Fruit fly (Drosophila melanogaster): ENCODE results near the gene Pcp.

The Pcp gene

DNA sequence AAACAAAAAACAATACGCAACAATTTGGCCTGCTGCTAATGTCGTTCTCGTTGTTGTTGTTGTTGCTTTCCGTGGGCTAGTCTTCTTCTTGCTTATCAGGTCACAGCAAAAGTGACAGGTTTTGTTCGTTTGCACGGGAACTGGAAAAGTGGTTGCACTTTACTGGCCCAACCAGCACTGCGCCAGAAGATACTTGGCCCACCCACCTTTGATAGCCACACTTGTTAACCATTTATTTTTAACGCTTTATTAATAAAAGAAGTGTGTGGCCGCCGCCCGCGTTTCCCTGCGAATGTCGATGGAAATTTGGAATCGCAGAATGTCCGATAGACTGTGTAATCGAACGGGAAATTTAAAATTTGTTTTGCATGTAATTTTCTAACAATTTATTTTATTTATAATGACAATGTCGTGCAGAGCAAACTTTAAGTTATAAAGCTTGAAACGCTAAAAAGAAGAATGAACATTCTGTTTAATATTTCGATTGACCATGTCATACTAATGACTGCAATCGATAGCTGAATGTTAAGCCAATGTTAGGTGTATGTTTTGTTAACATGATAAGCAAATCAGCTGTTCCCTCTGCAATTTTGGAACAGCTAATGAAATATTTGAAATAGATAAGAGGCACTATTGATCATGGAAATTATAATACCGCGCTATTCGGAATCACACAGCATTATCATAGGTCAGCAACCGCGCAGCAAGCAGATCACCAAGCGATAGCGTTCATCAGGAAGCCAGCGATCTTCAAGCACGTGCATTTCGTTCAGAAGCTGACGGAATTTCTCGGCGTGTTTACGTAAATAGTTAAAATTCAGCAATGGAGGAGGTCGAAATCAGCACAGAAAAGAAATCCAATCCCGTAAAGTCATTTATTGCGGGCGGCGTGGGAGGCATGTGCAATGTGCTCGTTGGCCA is 5.8 kb downstream of the Pcp start, which contains the start of the genes CG31908 and MME1 (continued):
- no peak for TF ChIP-seq CG4404 (GFP tag; IDR thresholded peaks at IDR 0.05)
- no peak for TF ChIP-seq onecut (GFP tag; IDR thresholded peaks at IDR 0.05)
- TF ChIP-seq grau (tag; optimal IDR thresholded peaks at IDR 0.05) = no peak
- no peak for TF ChIP-seq stc (GFP tag; IDR thresholded peaks at IDR 0.05)
- TF ChIP-seq zfh2 (GFP tag; optimal IDR thresholded peaks at IDR 0.05) = peak; percentile 68
- TF ChIP-seq Atf-2 (GFP tag; optimal IDR thresholded peaks at IDR 0.05) = no peak
- peak; percentile 36 for TF ChIP-seq CG30403 (GFP tag; optimal IDR thresholded peaks at IDR 0.05)
- TF ChIP-seq CG34422 (GFP tag; IDR thresholded peaks at IDR 0.05) = peak; percentile 69; the same call in 2 of the 3 replicates
- TF ChIP-seq Dbx (GFP tag; IDR thresholded peaks at IDR 0.05) = 0 out of 3 replicates have a peak, but pooled peaks have one; percentile 38
- no peak for TF ChIP-seq MTF-1 (GFP tag; optimal IDR thresholded peaks at IDR 0.05; ENCODE audit: borderline replicate concordance)
- TF ChIP-seq Mes4 (GFP tag; optimal IDR thresholded peaks at IDR 0.05) = no peak
- TF ChIP-seq CG33213 (GFP tag; optimal IDR thresholded peaks at IDR 0.05) = peak; percentile 4
- no peak for TF ChIP-seq vfl (GFP tag; optimal IDR thresholded peaks at IDR 0.05)
- TF ChIP-seq nerfin-1 (tag; optimal IDR thresholded peaks at IDR 0.05) = peak; percentile 53
- TF ChIP-seq CG4730 (GFP tag; IDR thresholded peaks at IDR 0.05) = no peak
- no peak for TF ChIP-seq jumu (GFP tag; optimal IDR thresholded peaks at IDR 0.05)
- peak; percentile 91 for TF ChIP-seq nerfin-2 (GFP tag; IDR thresholded peaks at IDR 0.05; ENCODE audit: partially characterized antibody)
- TF ChIP-seq NC2α (GFP tag; optimal IDR thresholded peaks at IDR 0.05) = no peak
- TF ChIP-seq Sox102F (GFP tag; optimal IDR thresholded peaks at IDR 0.05) = no peak
- TF ChIP-seq CG15601 (tag; optimal IDR thresholded peaks at IDR 0.05) = no peak
- TF ChIP-seq HLH54F (GFP tag; optimal IDR thresholded peaks at IDR 0.05) = peak; percentile 36
- no peak; the same call in 2 of the 3 replicates for TF ChIP-seq tgo (GFP tag; IDR thresholded peaks at IDR 0.05)
- TF ChIP-seq hbn (GFP tag; IDR thresholded peaks at IDR 0.05; ENCODE audit: partially characterized antibody) = peak; percentile 65
- no peak for TF ChIP-seq CG9876 (GFP tag; optimal IDR thresholded peaks at IDR 0.05)
- no peak for TF ChIP-seq yki (optimal IDR thresholded peaks at IDR 0.05)
- TF ChIP-seq CG15073 (GFP tag; optimal IDR thresholded peaks at IDR 0.05) = no peak
- peak; percentile 31 for TF ChIP-seq Myb (GFP tag; optimal IDR thresholded peaks at IDR 0.05)
- TF ChIP-seq CG13424 (tag; optimal IDR thresholded peaks at IDR 0.05) = no peak
- TF ChIP-seq Trl (optimal IDR thresholded peaks at IDR 0.05) = no peak
- TF ChIP-seq Trl (GFP tag; optimal IDR thresholded peaks at IDR 0.05) = peak; percentile 25
- no peak for TF ChIP-seq sc (optimal IDR thresholded peaks at IDR 0.05)
- no peak for TF ChIP-seq sc (GFP tag; optimal IDR thresholded peaks at IDR 0.05)
- TF ChIP-seq CG14667 (GFP tag; IDR thresholded peaks at IDR 0.05) = no peak
- TF ChIP-seq CG11456 (GFP tag; IDR thresholded peaks at IDR 0.05) = no peak
- peak; percentile 71 for TF ChIP-seq Ets97D (GFP tag; optimal IDR thresholded peaks at IDR 0.05)
- no peak for TF ChIP-seq Blimp-1 (GFP tag; optimal IDR thresholded peaks at IDR 0.05)
- no peak for TF ChIP-seq CG18764 (GFP tag; optimal IDR thresholded peaks at IDR 0.05)
- TF ChIP-seq esg (GFP tag; conservative IDR thresholded peaks at IDR 0.05) = no peak
- TF ChIP-seq zen2 (GFP tag; IDR thresholded peaks at IDR 0.05; ENCODE audit: partially characterized antibody) = peak; percentile 73; the same call in 2 of the 3 replicates
- TF ChIP-seq unpg (GFP tag; optimal IDR thresholded peaks at IDR 0.05) = peak; percentile 12
- TF ChIP-seq tin (GFP tag; optimal IDR thresholded peaks at IDR 0.05) = no peak
- TF ChIP-seq CG32767 (GFP tag; IDR thresholded peaks at IDR 0.05) = no peak
- TF ChIP-seq Pdp1 (GFP tag; optimal IDR thresholded peaks at IDR 0.05) = peak in 1 of 2 experiments; percentile 78
- TF ChIP-seq bab2 (GFP tag; optimal IDR thresholded peaks at IDR 0.05) = peak; percentile 30
- TF ChIP-seq ham (GFP tag; IDR thresholded peaks at IDR 0.05) = no peak
- peak; percentile 43 for TF ChIP-seq Dip3 (GFP tag; optimal IDR thresholded peaks at IDR 0.05)
- no peak for TF ChIP-seq CG7372 (GFP tag; IDR thresholded peaks at IDR 0.05)
- TF ChIP-seq Meics (GFP tag; optimal IDR thresholded peaks at IDR 0.05) = no peak
- no peak for TF ChIP-seq disco-r (GFP tag; optimal IDR thresholded peaks at IDR 0.05)
- TF ChIP-seq H2.0 (GFP tag; IDR thresholded peaks at IDR 0.05) = no peak
